Worm (Caenorhabditis elegans): Measurements from ENCODE around the gene msp-76.

- TF ChIP-seq ref-1 (GFP tag; conservative IDR thresholded peaks at IDR 0.05) (no peak), ztf-23 (GFP tag; IDR thresholded peaks at IDR 0.05) (no peak), cog-1 (tag; optimal IDR thresholded peaks at IDR 0.05) (no peak), flt-1 (GFP tag; IDR thresholded peaks at IDR 0.05) (no peak)
Observed at ce11 chrIV:9682514-9682913, 6.3 kb upstream of the msp-76 start, which contains the start of gene ins-7.
